Fruit fly (Drosophila melanogaster) whole organism, prepupa: ENCODE data around the gene Rtca.
A peak's percentile ranks its signal among the peaks of the same experiment; 100 is the strongest.

Experiments used
- Blimp-1 ChIP-seq: fragments of 200-800 bp; sonication (Bioruptor generic); optimal IDR thresholded peaks from 3 replicates; lab custom pipeline; 2017; ENCODE audit warnings: missing biosample characterization, missing genetic modification characterization, mild to moderate bottlenecking, moderate library complexity, missing genetic modification reagents
- CG11294 ChIP-seq: fragments of 200-800 bp; sonication (Bioruptor generic); IDR thresholded peaks from 2 replicates; pipeline ENCODE4 v1.3.6; 2022; ENCODE audit warnings: missing biosample characterization, missing genetic modification characterization
- CG11762 ChIP-seq: fragments of 200-800 bp; sonication (Bioruptor generic); optimal IDR thresholded peaks from 3 replicates; lab custom pipeline; 2016; ENCODE audit warnings: missing biosample characterization, missing genetic modification characterization; ENCODE audit not compliant: insufficient read depth
- CG11902 ChIP-seq: fragments of 200-800 bp; sonication (Bioruptor generic); optimal IDR thresholded peaks from 3 replicates; lab custom pipeline; 2016; ENCODE audit warnings: missing biosample characterization, missing genetic modification characterization
- CG15336 ChIP-seq: fragments of 200-800 bp; sonication (Bioruptor generic); IDR thresholded peaks from 2 replicates; pipeline ENCODE4 v1.3.6; 2022; ENCODE audit warnings: missing biosample characterization, missing genetic modification characterization
- CG1621 ChIP-seq: fragments of 200-800 bp; sonication (Bioruptor generic); optimal IDR thresholded peaks from 3 replicates; lab custom pipeline; 2018; ENCODE audit warnings: missing biosample characterization, mild to moderate bottlenecking, missing genetic modification characterization
- CG16779 ChIP-seq: fragments of 200-800 bp; sonication (Bioruptor generic); optimal IDR thresholded peaks from 3 replicates; lab custom pipeline; 2017; ENCODE audit warnings: missing biosample characterization, mild to moderate bottlenecking, missing genetic modification characterization
- CG3032 ChIP-seq: fragments of 200-800 bp; optimal IDR thresholded peaks from 2 replicates; lab custom pipeline; 2019; ENCODE audit warnings: missing biosample characterization, mild to moderate bottlenecking, missing genetic modification characterization, moderate library complexity
- CG31627 ChIP-seq: fragments of 200-800 bp; sonication (Bioruptor generic); optimal IDR thresholded peaks from 3 replicates; lab custom pipeline; 2016; ENCODE audit warnings: missing biosample characterization, missing genetic modification characterization
- CG32006 ChIP-seq: fragments of 200-800 bp; sonication (Bioruptor generic); optimal IDR thresholded peaks from 3 replicates; lab custom pipeline; 2017; ENCODE audit warnings: missing biosample characterization, mild to moderate bottlenecking, missing genetic modification characterization
- CG34406 ChIP-seq: fragments of 200-800 bp; sonication (Bioruptor generic); optimal IDR thresholded peaks from 3 replicates; lab custom pipeline; 2016; ENCODE audit warnings: missing biosample characterization, missing genetic modification characterization
- CG3919 ChIP-seq: fragments of 200-800 bp; sonication (Bioruptor generic); optimal IDR thresholded peaks from 3 replicates; lab custom pipeline; 2016; ENCODE audit warnings: missing biosample characterization, missing genetic modification characterization
- CG4318 ChIP-seq: fragments of 200-800 bp; sonication (Bioruptor generic); optimal IDR thresholded peaks from 3 replicates; lab custom pipeline; 2017; ENCODE audit warnings: missing biosample characterization, mild to moderate bottlenecking, missing genetic modification characterization
- CG6163 ChIP-seq: fragments of 200-800 bp; sonication (Bioruptor generic); IDR thresholded peaks from 3 replicates; pipeline ENCODE4 v1.3.6; 2022; ENCODE audit warnings: missing biosample characterization, missing genetic modification characterization
- CG6276 ChIP-seq: fragments of 200-800 bp; sonication (Bioruptor generic); optimal IDR thresholded peaks from 2 replicates; lab custom pipeline; 2017; ENCODE audit warnings: missing biosample characterization, mild to moderate bottlenecking, missing genetic modification characterization
- CG6792 ChIP-seq: fragments of 200-800 bp; sonication (Bioruptor generic); optimal IDR thresholded peaks from 3 replicates; lab custom pipeline; 2016; ENCODE audit warnings: missing biosample characterization, missing genetic modification characterization
- CG6808 ChIP-seq: fragments of 200-800 bp; sonication (Bioruptor generic); optimal IDR thresholded peaks from 3 replicates; lab custom pipeline; 2017; ENCODE audit warnings: missing biosample characterization, missing genetic modification characterization, mild to moderate bottlenecking, moderate library complexity, missing genetic modification reagents
- CG6854 ChIP-seq: fragments of 200-800 bp; sonication (Bioruptor generic); optimal IDR thresholded peaks from 2 replicates; lab custom pipeline; 2017; ENCODE audit warnings: missing biosample characterization, mild to moderate bottlenecking, missing genetic modification characterization
- CG7368 ChIP-seq: fragments of 200-800 bp; sonication (Bioruptor generic); optimal IDR thresholded peaks from 3 replicates; lab custom pipeline; 2016; ENCODE audit warnings: missing biosample characterization, missing genetic modification characterization
- CG8119 ChIP-seq: fragments of 200-800 bp; sonication (Bioruptor generic); IDR thresholded peaks from 3 replicates; pipeline ENCODE4 v1.3.6; 2022; ENCODE audit warnings: missing biosample characterization, missing genetic modification characterization
- CG8319 ChIP-seq: fragments of 200-800 bp; sonication (Bioruptor generic); optimal IDR thresholded peaks from 3 replicates; lab custom pipeline; 2016; ENCODE audit warnings: missing biosample characterization, missing genetic modification characterization
- CG9139 ChIP-seq: fragments of 200-800 bp; sonication (Bioruptor generic); optimal IDR thresholded peaks from 3 replicates; lab custom pipeline; 2017; ENCODE audit warnings: missing biosample characterization, mild to moderate bottlenecking, missing genetic modification characterization
- Eip75B ChIP-seq: fragments of 200-800 bp; sonication (Bioruptor generic); optimal IDR thresholded peaks from 3 replicates; lab custom pipeline; 2016; ENCODE audit warnings: missing biosample characterization, missing genetic modification characterization
- Eip78C ChIP-seq: fragments of 200-800 bp; sonication (Bioruptor generic); peaks from one replicate; lab custom pipeline; 2016; ENCODE audit warnings: missing biosample characterization, missing genetic modification characterization
- Eip93F ChIP-seq: fragments of 200-800 bp; sonication (Bioruptor generic); optimal IDR thresholded peaks from 2 replicates; lab custom pipeline; 2016; ENCODE audit warnings: missing biosample characterization, mild to moderate bottlenecking, missing genetic modification characterization
- Ets21C ChIP-seq: fragments of 200-800 bp; sonication (Bioruptor generic); optimal IDR thresholded peaks from 3 replicates; lab custom pipeline; 2016; ENCODE audit warnings: missing biosample characterization, missing genetic modification characterization
- Ets96B ChIP-seq: fragments of 200-800 bp; optimal IDR thresholded peaks from 2 replicates; lab custom pipeline; 2019; ENCODE audit warnings: missing biosample characterization, mild to moderate bottlenecking, missing genetic modification characterization, moderate library complexity
- Hr39 ChIP-seq: fragments of 200-800 bp; sonication (Bioruptor generic); optimal IDR thresholded peaks from 2 replicates; lab custom pipeline; 2016; ENCODE audit warnings: missing biosample characterization, missing genetic modification characterization
- Hr4 ChIP-seq: fragments of 200-800 bp; sonication (Bioruptor generic); optimal IDR thresholded peaks from 3 replicates; lab custom pipeline; 2016; ENCODE audit warnings: missing biosample characterization, missing genetic modification characterization
- Lpt ChIP-seq: fragments of 200-800 bp; sonication (Bioruptor generic); optimal IDR thresholded peaks from 3 replicates; lab custom pipeline; 2016; ENCODE audit warnings: missing biosample characterization, missing genetic modification characterization
- Met ChIP-seq: fragments of 200-800 bp; sonication (Bioruptor generic); optimal IDR thresholded peaks from 3 replicates; lab custom pipeline; 2016; ENCODE audit warnings: missing biosample characterization, missing genetic modification characterization
- OdsH ChIP-seq: fragments of 200-800 bp; sonication (Bioruptor generic); optimal IDR thresholded peaks from 3 replicates; lab custom pipeline; 2016; ENCODE audit warnings: missing biosample characterization, missing genetic modification characterization
- Sox102F ChIP-seq: fragments of 200-800 bp; sonication (Bioruptor generic); optimal IDR thresholded peaks from 2 replicates; lab custom pipeline; 2016; ENCODE audit warnings: missing biosample characterization, mild to moderate bottlenecking, missing genetic modification characterization
- Sox14 ChIP-seq: fragments of 200-800 bp; sonication (Bioruptor generic); optimal IDR thresholded peaks from 3 replicates; lab custom pipeline; 2016; ENCODE audit warnings: missing biosample characterization, missing genetic modification characterization
- achi ChIP-seq: fragments of 200-800 bp; sonication (Bioruptor generic); optimal IDR thresholded peaks from 3 replicates; lab custom pipeline; 2016; ENCODE audit warnings: missing biosample characterization, missing genetic modification characterization
- cyc ChIP-seq: fragments of 200-800 bp; sonication (Bioruptor generic); optimal IDR thresholded peaks from 3 replicates; lab custom pipeline; 2016; ENCODE audit warnings: missing biosample characterization, missing genetic modification characterization
- dac ChIP-seq: fragments of 200-800 bp; sonication (Bioruptor generic); optimal IDR thresholded peaks from 2 replicates; lab custom pipeline; 2017; ENCODE audit warnings: missing biosample characterization, mild to moderate bottlenecking, missing genetic modification characterization
- eg ChIP-seq: fragments of 200-800 bp; sonication (Bioruptor generic); IDR thresholded peaks from 3 replicates; pipeline ENCODE4 v1.3.6; 2022; ENCODE audit warnings: missing biosample characterization, missing genetic modification characterization
- esn ChIP-seq: fragments of 200-800 bp; sonication (Bioruptor generic); optimal IDR thresholded peaks from 2 replicates; lab custom pipeline; 2016; ENCODE audit warnings: missing biosample characterization, mild to moderate bottlenecking, missing genetic modification characterization, moderate library complexity
- fd59A ChIP-seq: fragments of 200-800 bp; sonication (Bioruptor generic); optimal IDR thresholded peaks from 2 replicates; lab custom pipeline; 2017; ENCODE audit warnings: missing biosample characterization, mild to moderate bottlenecking, missing genetic modification characterization, missing genetic modification reagents
- fd85E ChIP-seq: fragments of 200-800 bp; sonication (Bioruptor generic); optimal IDR thresholded peaks from 3 replicates; lab custom pipeline; 2016; ENCODE audit warnings: missing biosample characterization, missing genetic modification characterization
- fkh ChIP-seq: fragments of 200-800 bp; sonication (Bioruptor generic); optimal IDR thresholded peaks from 3 replicates; lab custom pipeline; 2017; ENCODE audit warnings: missing biosample characterization, mild to moderate bottlenecking, missing genetic modification characterization, moderate library complexity
- lz ChIP-seq: fragments of 200-800 bp; sonication (Bioruptor generic); optimal IDR thresholded peaks from 3 replicates; lab custom pipeline; 2016; ENCODE audit warnings: missing biosample characterization, missing genetic modification characterization
- net ChIP-seq: fragments of 200-800 bp; sonication (Bioruptor generic); optimal IDR thresholded peaks from 3 replicates; lab custom pipeline; 2016; ENCODE audit warnings: missing biosample characterization, missing genetic modification characterization
- salr ChIP-seq, 2 experiments: fragments of 200-800 bp; sonication (Bioruptor generic); optimal IDR thresholded peaks; 3 replicates each; lab custom pipeline; 2016 to 2018; ENCODE audit warnings: missing biosample characterization in 2 of 2, missing genetic modification characterization in 2 of 2, mild to moderate bottlenecking in 1 of 2
- spab ChIP-seq: fragments of 200-800 bp; sonication (Bioruptor generic); optimal IDR thresholded peaks from 2 replicates; lab custom pipeline; 2017; ENCODE audit warnings: missing biosample characterization, mild to moderate bottlenecking, missing genetic modification characterization, missing genetic modification reagents
- ss ChIP-seq, 2 experiments: fragments of 200-800 bp; sonication (Bioruptor generic); optimal IDR thresholded peaks; 2 replicates in 1 of 2; 3 replicates in 1 of 2; lab custom pipeline; 2017 to 2018; ENCODE audit warnings: mild to moderate bottlenecking in 2 of 2, missing biosample characterization in 2 of 2, missing genetic modification characterization in 2 of 2, moderate library complexity in 1 of 2
- svp ChIP-seq: fragments of 200-800 bp; sonication (Bioruptor generic); peaks from one replicate; lab custom pipeline; 2016; ENCODE audit warnings: missing biosample characterization, missing genetic modification characterization
- topi ChIP-seq: fragments of 200-800 bp; sonication (Bioruptor generic); optimal IDR thresholded peaks from 3 replicates; lab custom pipeline; 2016; ENCODE audit warnings: missing biosample characterization, missing genetic modification characterization
- vri ChIP-seq: fragments of 200-800 bp; sonication (Bioruptor generic); optimal IDR thresholded peaks from 3 replicates; lab custom pipeline; 2016; ENCODE audit warnings: missing biosample characterization, mild to moderate bottlenecking, missing genetic modification characterization

Gene Rtca

DNA sequence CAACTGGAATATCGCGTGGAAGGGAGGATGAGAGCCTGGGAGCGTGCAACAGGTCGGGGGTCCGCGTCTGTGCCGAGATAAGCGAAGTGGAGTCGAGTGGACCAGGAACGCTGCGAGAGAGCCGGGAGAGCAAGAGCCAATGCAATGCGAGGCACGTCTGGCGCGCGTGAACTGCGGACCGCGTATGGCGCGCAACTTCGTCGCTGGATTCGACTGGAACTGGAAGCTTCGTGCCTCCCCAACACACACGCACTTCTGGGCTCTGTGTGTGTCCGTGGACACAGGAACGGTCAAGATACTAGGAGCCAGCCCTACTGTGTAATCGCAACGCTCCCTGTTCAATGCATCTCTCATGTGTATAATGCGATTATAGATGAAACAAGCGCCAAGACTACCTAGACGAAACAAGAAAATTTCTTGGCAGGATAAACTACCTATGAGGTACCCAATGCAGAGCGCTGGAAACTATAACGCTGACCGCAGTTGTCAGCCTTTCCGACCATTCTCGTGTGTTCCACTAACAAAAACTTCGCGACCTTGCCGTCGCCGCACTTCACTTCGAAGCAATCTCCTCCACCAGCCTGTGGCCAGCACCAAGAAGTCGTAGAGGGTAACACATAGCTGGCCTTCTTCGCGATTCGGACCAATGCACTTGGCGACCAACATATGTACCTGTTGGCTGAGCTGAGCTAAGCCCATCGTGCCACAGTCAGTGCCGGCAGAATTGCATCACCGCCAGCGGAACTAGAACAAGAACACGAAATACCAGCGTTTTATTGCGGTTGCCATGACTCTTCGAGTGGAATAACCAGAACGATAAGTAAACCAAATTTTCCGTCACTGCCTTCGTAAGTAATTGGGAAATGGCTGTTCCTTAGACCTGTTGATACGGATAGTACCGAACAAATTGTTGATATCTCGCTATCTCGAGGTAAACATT, at the start of gene Rtca:
TSS of gene Rtca (plus strand) at position 536 of the 940 bp plus-strand sequence.
- peak; percentile 76 for TF ChIP-seq dac
- TF ChIP-seq esn (GFP tag; lab: Kevin White, UChicago), result peak; percentile 92
- peak; percentile 87 for TF ChIP-seq CG6854
- TF ChIP-seq salr (GFP tag; optimal IDR thresholded peaks at IDR 0.05; lab: Kevin White, UChicago), result peak; percentile 76 to 81
- TF ChIP-seq CG3919, result peak; percentile 88
- TF ChIP-seq Met, result peak; percentile 93
- peak; percentile 93 for TF ChIP-seq CG32006
- TF ChIP-seq CG3032 (tag; lab: Kevin White, UChicago), result peak; percentile 86
- peak; percentile 75 for TF ChIP-seq CG16779 (tag; lab: Kevin White, UChicago)
- TF ChIP-seq vri (GFP tag; lab: Kevin White, UChicago), result peak; percentile 87
- TF ChIP-seq Ets21C (GFP tag; lab: Kevin White, UChicago), result peak; percentile 80
- TF ChIP-seq CG7368 (GFP tag; lab: Kevin White, UChicago), result peak; percentile 90
- TF ChIP-seq ss (GFP tag; optimal IDR thresholded peaks at IDR 0.05; lab: Kevin White, UChicago), result peak; percentile 85 to 88
- peak; percentile 91 for TF ChIP-seq CG6792 (GFP tag; lab: Kevin White, UChicago)
- peak; percentile 97 for TF ChIP-seq Eip78C (GFP tag; lab: Kevin White, UChicago)
- peak; percentile 89 for TF ChIP-seq CG6808 (GFP tag; lab: Kevin White, UChicago)
- TF ChIP-seq CG11294 (GFP tag; lab: Robert Waterston, UW), result peak; percentile 75
- no peak for TF ChIP-seq CG4318 (GFP tag; lab: Kevin White, UChicago)
- peak; percentile 65 for TF ChIP-seq Blimp-1 (GFP tag; lab: Kevin White, UChicago)
- TF ChIP-seq spab (GFP tag; lab: Kevin White, UChicago), result peak; percentile 84
- TF ChIP-seq eg (GFP tag; lab: Robert Waterston, UW), result peak; percentile 90
- TF ChIP-seq CG9139, result peak; percentile 82
- TF ChIP-seq OdsH (GFP tag; lab: Kevin White, UChicago), result peak; percentile 88
- TF ChIP-seq CG8119, result peak; percentile 86
- TF ChIP-seq fkh (GFP tag; lab: Kevin White, UChicago), result peak; percentile 15
- TF ChIP-seq Ets96B, result peak; percentile 87
- TF ChIP-seq lz (GFP tag; lab: Kevin White, UChicago), result peak; percentile 89
- TF ChIP-seq CG6276 (GFP tag; lab: Kevin White, UChicago), result peak; percentile 87
- TF ChIP-seq topi, result peak; percentile 91
- peak; percentile 90 for TF ChIP-seq CG31627 (GFP tag; lab: Kevin White, UChicago)
- peak; percentile 93 for TF ChIP-seq Eip75B (GFP tag; lab: Kevin White, UChicago)
- TF ChIP-seq cyc, result peak; percentile 89
- TF ChIP-seq fd59A, result peak; percentile 87
- TF ChIP-seq fd85E (GFP tag; lab: Kevin White, UChicago), result peak; percentile 89
- peak; percentile 83 for TF ChIP-seq CG8319 (GFP tag; lab: Kevin White, UChicago)
- peak; percentile 88 for TF ChIP-seq CG1621
- TF ChIP-seq Sox102F (GFP tag; lab: Kevin White, UChicago), result peak; percentile 91
- peak; percentile 90 for TF ChIP-seq net (GFP tag; lab: Kevin White, UChicago)
- TF ChIP-seq Lpt (GFP tag; lab: Kevin White, UChicago), result peak; percentile 84
- TF ChIP-seq Eip93F, result no peak
- peak; percentile 91 for TF ChIP-seq Sox14 (GFP tag; lab: Kevin White, UChicago)
- peak; percentile 88 for TF ChIP-seq Hr39 (GFP tag; lab: Kevin White, UChicago)
- TF ChIP-seq CG6163 (GFP tag; lab: Robert Waterston, UW), result peak; percentile 85
- peak; percentile 89 for TF ChIP-seq Hr4 (GFP tag; lab: Kevin White, UChicago)
- peak; percentile 98 for TF ChIP-seq svp (GFP tag; lab: Kevin White, UChicago)
- peak; percentile 86 for TF ChIP-seq CG11762 (GFP tag; lab: Kevin White, UChicago)
- TF ChIP-seq CG15336 (GFP tag; lab: Robert Waterston, UW), result peak; percentile 86
- peak; percentile 80 for TF ChIP-seq CG34406 (GFP tag; lab: Kevin White, UChicago)
- peak; percentile 84 for TF ChIP-seq CG11902
- TF ChIP-seq achi (GFP tag; lab: Kevin White, UChicago), result peak; percentile 86
